Fruit fly (Drosophila melanogaster) whole organism, pupa: Measurements from ENCODE around the gene mRpL49.

ENCODE experiments used
- CG10348 ChIP-seq: fragments of 200-800 bp; sonication (Bioruptor generic); IDR thresholded peaks from 2 replicates; pipeline ENCODE4 v1.3.6; 2022; ENCODE audit warnings: missing biosample characterization, missing genetic modification characterization
- CG12605 ChIP-seq: fragments of 200-800 bp; sonication (Bioruptor generic); IDR thresholded peaks from 2 replicates; pipeline ENCODE4 v1.3.6; 2022; ENCODE audit warnings: missing biosample characterization, missing genetic modification characterization
- CG13204 ChIP-seq: fragments of 200-800 bp; sonication (Bioruptor generic); optimal IDR thresholded peaks from 2 replicates; lab custom pipeline; 2018; ENCODE audit warnings: missing biosample characterization, mild to moderate bottlenecking, missing genetic modification characterization, moderate library complexity
- CG14655 ChIP-seq: fragments of 200-800 bp; sonication (Bioruptor generic); optimal IDR thresholded peaks from 3 replicates; lab custom pipeline; 2017; ENCODE audit warnings: mild to moderate bottlenecking, missing biosample characterization, missing genetic modification reagents, missing genetic modification characterization
- CG15710 ChIP-seq: fragments of 200-800 bp; sonication (Bioruptor generic); optimal IDR thresholded peaks from 2 replicates; lab custom pipeline; 2018; ENCODE audit warnings: missing biosample characterization, mild to moderate bottlenecking, missing genetic modification characterization, moderate library complexity
- CG17806 ChIP-seq: fragments of 200-800 bp; sonication (Bioruptor generic); optimal IDR thresholded peaks from 2 replicates; lab custom pipeline; 2018; ENCODE audit warnings: missing biosample characterization, mild to moderate bottlenecking, missing genetic modification characterization, moderate library complexity
- CG32121 ChIP-seq: fragments of 200-800 bp; sonication (Bioruptor generic); IDR thresholded peaks from 2 replicates; pipeline ENCODE4 v1.3.6; 2022; ENCODE audit warnings: missing biosample characterization, missing genetic modification characterization
- CG34367 ChIP-seq: fragments of 200-800 bp; sonication (Bioruptor generic); optimal IDR thresholded peaks from 2 replicates; lab custom pipeline; 2018; ENCODE audit warnings: missing biosample characterization, mild to moderate bottlenecking, missing genetic modification characterization
- CG4496 ChIP-seq: fragments of 200-800 bp; sonication (Bioruptor generic); IDR thresholded peaks from 3 replicates; pipeline ENCODE4 v1.3.6; 2022; ENCODE audit warnings: missing biosample characterization, missing genetic modification characterization
- CG8159 ChIP-seq: fragments of 200-800 bp; sonication (Bioruptor generic); optimal IDR thresholded peaks from 3 replicates; lab custom pipeline; 2018; ENCODE audit warnings: missing biosample characterization, mild to moderate bottlenecking, missing genetic modification characterization, moderate library complexity
- CG8301 ChIP-seq: fragments of 200-800 bp; sonication (Bioruptor generic); optimal IDR thresholded peaks from 2 replicates; lab custom pipeline; 2018; ENCODE audit warnings: missing biosample characterization, mild to moderate bottlenecking, missing genetic modification characterization
- CG9948 ChIP-seq: fragments of 200-800 bp; sonication (Bioruptor generic); optimal IDR thresholded peaks from 2 replicates; lab custom pipeline; 2018; ENCODE audit warnings: missing biosample characterization, mild to moderate bottlenecking, missing genetic modification characterization, moderate library complexity
- D1 ChIP-seq: fragments of 200-800 bp; sonication (Bioruptor generic); optimal IDR thresholded peaks from 2 replicates; lab custom pipeline; 2018; ENCODE audit warnings: missing biosample characterization, mild to moderate bottlenecking, missing genetic modification characterization, moderate library complexity
- EcR ChIP-seq: fragments of 200-800 bp; sonication (Bioruptor generic); optimal IDR thresholded peaks from 3 replicates; lab custom pipeline; 2019; ENCODE audit warnings: missing biosample characterization, missing genetic modification characterization, mild to moderate bottlenecking, moderate library complexity, missing genetic modification reagents
- Ets98B ChIP-seq: fragments of 200-800 bp; sonication (Bioruptor generic); IDR thresholded peaks from 2 replicates; pipeline ENCODE4 v1.3.6; 2022; ENCODE audit warnings: missing biosample characterization, missing genetic modification characterization
- Pif1A ChIP-seq: fragments of 200-800 bp; sonication (Bioruptor generic); optimal IDR thresholded peaks from 3 replicates; lab custom pipeline; 2016; ENCODE audit warnings: missing biosample characterization, missing genetic modification characterization
- Pif1B ChIP-seq: fragments of 200-800 bp; sonication (Bioruptor generic); optimal IDR thresholded peaks from 3 replicates; lab custom pipeline; 2016; ENCODE audit warnings: missing biosample characterization, missing genetic modification characterization
- Snoo ChIP-seq: fragments of 200-800 bp; sonication (Bioruptor generic); optimal IDR thresholded peaks from 3 replicates; lab custom pipeline; 2017; ENCODE audit warnings: missing biosample characterization, mild to moderate bottlenecking, missing genetic modification characterization, inconsistent platforms
- fd96Ca ChIP-seq: fragments of 200-800 bp; sonication (Bioruptor generic); IDR thresholded peaks from 3 replicates; pipeline ENCODE4 v1.3.6; 2022; ENCODE audit warnings: missing biosample characterization, missing genetic modification characterization
- gl ChIP-seq: fragments of 200-800 bp; sonication (Bioruptor generic); optimal IDR thresholded peaks from 2 replicates; lab custom pipeline; 2018; ENCODE audit warnings: missing biosample characterization, mild to moderate bottlenecking, missing genetic modification characterization
- rn ChIP-seq: fragments of 200-800 bp; sonication (Bioruptor generic); IDR thresholded peaks from 2 replicates; pipeline ENCODE4 v1.3.6; 2022; ENCODE audit warnings: missing biosample characterization, missing genetic modification characterization

mRpL49 gene

dm6 chrX:12925426-12926256 lies 18.7 kb downstream of the mRpL49 start:
- TF ChIP-seq Pif1A (GFP tag; lab: Kevin White, UChicago) (peak; percentile 2), rn (no peak), CG17806 (tag; lab: Kevin White, UChicago) (peak; percentile 12), CG8301 (tag; lab: Kevin White, UChicago) (no peak), Ets98B (GFP tag; lab: Robert Waterston, UW) (0 out of 2 replicates have a peak, but pooled peaks have one; percentile 34), Snoo (tag; lab: Kevin White, UChicago) (peak; percentile 33), CG9948 (tag; lab: Kevin White, UChicago) (peak; percentile 2), CG12605 (GFP tag; lab: Robert Waterston, UW) (no peak), CG4496 (0 out of 3 replicates have a peak, but pooled peaks have one; percentile 19), CG32121 (GFP tag; lab: Robert Waterston, UW) (peak; percentile 27; the same call in 1 of the 2 replicates), EcR (GFP tag; lab: Kevin White, UChicago) (peak; percentile 56), gl (tag; lab: Kevin White, UChicago) (no peak), D1 (tag; lab: Kevin White, UChicago) (no peak), fd96Ca (peak; percentile 25; the same call in 1 of the 3 replicates), CG13204 (GFP tag; lab: Kevin White, UChicago) (no peak), CG8159 (tag; lab: Kevin White, UChicago) (peak; percentile 24), CG10348 (no peak), CG14655 (peak; percentile 43), CG15710 (tag; lab: Kevin White, UChicago) (peak; percentile 33), CG34367 (tag; lab: Kevin White, UChicago) (no peak), Pif1B (GFP tag; lab: Kevin White, UChicago) (peak; percentile 12)
- TF ChIP-seq, all 21 proteins: peak for 13

DNA sequence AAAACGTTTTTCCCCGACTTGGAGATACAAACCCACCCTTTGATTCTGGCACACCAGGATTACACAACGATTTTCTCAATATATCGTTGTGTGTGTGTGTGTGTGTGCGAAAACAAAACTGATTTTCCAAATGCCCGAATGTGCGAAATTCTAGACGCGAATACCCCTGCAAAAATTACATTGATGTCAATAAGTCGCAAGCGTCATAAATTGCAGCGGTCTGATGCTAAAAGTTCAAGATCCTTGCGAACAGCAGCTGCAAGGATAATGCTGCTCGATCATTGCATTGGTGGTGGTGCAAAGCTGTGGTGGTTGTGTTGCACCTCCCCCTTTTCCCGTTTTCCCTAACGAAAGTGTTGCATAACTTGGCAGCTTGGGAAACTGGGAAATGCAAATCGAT lies 20.7 kb downstream of the mRpL49 start:
- TF ChIP-seq Ets98B (GFP tag; lab: Robert Waterston, UW) (no peak), CG13204 (GFP tag; lab: Kevin White, UChicago) (no peak), CG17806 (tag; lab: Kevin White, UChicago) (no peak), CG4496 (no peak), CG15710 (tag; lab: Kevin White, UChicago) (no peak), CG34367 (tag; lab: Kevin White, UChicago) (no peak), gl (tag; lab: Kevin White, UChicago) (no peak), fd96Ca (no peak), Pif1B (GFP tag; lab: Kevin White, UChicago) (no peak), CG9948 (tag; lab: Kevin White, UChicago) (no peak), D1 (tag; lab: Kevin White, UChicago) (no peak), CG14655 (no peak), rn (no peak), CG8301 (tag; lab: Kevin White, UChicago) (no peak)

dm6 chrX:12929817-12930216 lies 22.9 kb downstream of the mRpL49 start:
- TF ChIP-seq CG9948 (tag; lab: Kevin White, UChicago) (no peak), CG34367 (tag; lab: Kevin White, UChicago) (no peak), D1 (tag; lab: Kevin White, UChicago) (no peak), CG4496 (no peak), CG32121 (GFP tag; lab: Robert Waterston, UW) (no peak), CG13204 (GFP tag; lab: Kevin White, UChicago) (no peak), fd96Ca (no peak), CG17806 (tag; lab: Kevin White, UChicago) (no peak), EcR (GFP tag; lab: Kevin White, UChicago) (no peak), Pif1A (GFP tag; lab: Kevin White, UChicago) (no peak), rn (no peak), CG15710 (tag; lab: Kevin White, UChicago) (no peak), Snoo (tag; lab: Kevin White, UChicago) (no peak), CG14655 (no peak), CG10348 (no peak), CG8301 (tag; lab: Kevin White, UChicago) (no peak), CG12605 (GFP tag; lab: Robert Waterston, UW) (no peak), gl (tag; lab: Kevin White, UChicago) (no peak), Ets98B (GFP tag; lab: Robert Waterston, UW) (no peak), Pif1B (GFP tag; lab: Kevin White, UChicago) (no peak)

- TF ChIP-seq CG9948 (tag; lab: Kevin White, UChicago) (peak; percentile 28), CG13204 (GFP tag; lab: Kevin White, UChicago) (no peak), D1 (tag; lab: Kevin White, UChicago) (no peak), CG8159 (tag; lab: Kevin White, UChicago) (peak; percentile 54), CG8301 (tag; lab: Kevin White, UChicago) (no peak), CG10348 (no peak), EcR (GFP tag; lab: Kevin White, UChicago) (no peak), fd96Ca (no peak), CG32121 (GFP tag; lab: Robert Waterston, UW) (no peak), Ets98B (GFP tag; lab: Robert Waterston, UW) (no peak), CG15710 (tag; lab: Kevin White, UChicago) (peak; percentile 27), gl (tag; lab: Kevin White, UChicago) (no peak), CG17806 (tag; lab: Kevin White, UChicago) (peak; percentile 18), Snoo (tag; lab: Kevin White, UChicago) (no peak)
- TF ChIP-seq, all 21 proteins: peak for 4
These were observed 31.1 kb downstream of the mRpL49 start for dm6 chrX:12937825-12938520.
